Worm (Caenorhabditis elegans): Measurements from ENCODE around the gene acly-1.

The acly-1 gene

ce11 chrX:1524559-1524958 lies 45.2 kb downstream of the acly-1 start (continued):
- TF ChIP-seq pqm-1 (tag; optimal IDR thresholded peaks at IDR 0.05), result no peak
- TF ChIP-seq rnt-1 (tag; optimal IDR thresholded peaks at IDR 0.05), result peak; percentile 70
- TF ChIP-seq snpc-4 (tag; optimal IDR thresholded peaks at IDR 0.05), result no peak
- TF ChIP-seq nhr-28 (tag; optimal IDR thresholded peaks at IDR 0.05), result no peak
- TF ChIP-seq lin-39 (tag; optimal IDR thresholded peaks at IDR 0.05), result no peak
- TF ChIP-seq aly-2 (tag; optimal IDR thresholded peaks at IDR 0.05), result no peak
- TF ChIP-seq ces-1 (GFP tag; optimal IDR thresholded peaks at IDR 0.05), result no peak
- TF ChIP-seq unc-30 (tag; optimal IDR thresholded peaks at IDR 0.05), result no peak
- TF ChIP-seq ets-5 (GFP tag; IDR thresholded peaks at IDR 0.05), result no peak
- no peak for TF ChIP-seq fkh-4 (tag; optimal IDR thresholded peaks at IDR 0.05; ENCODE audit: borderline replicate concordance)
- peak; percentile 55 for TF ChIP-seq blmp-1 (tag; optimal IDR thresholded peaks at IDR 0.05)
- no peak for TF ChIP-seq hlh-17 (GFP tag; optimal IDR thresholded peaks at IDR 0.05; ENCODE audit: borderline replicate concordance)
- no peak for TF ChIP-seq jun-1 (tag; optimal IDR thresholded peaks at IDR 0.05)
- peak; percentile 8 for TF ChIP-seq fos-1 (tag; optimal IDR thresholded peaks at IDR 0.05)
- peak in 1 of 2 experiments; percentile 45 for TF ChIP-seq ztf-11 (tag; optimal IDR thresholded peaks at IDR 0.05)
- no peak for TF ChIP-seq elt-2 (tag; optimal IDR thresholded peaks at IDR 0.05)
- TF ChIP-seq sup-37 (GFP tag; optimal IDR thresholded peaks at IDR 0.05), result no peak
- TF ChIP-seq nhr-85 (tag), result no peak
- TF ChIP-seq hlh-4 (tag; optimal IDR thresholded peaks at IDR 0.05), result no peak
- peak; percentile 56 for TF ChIP-seq snu-23 (GFP tag; optimal IDR thresholded peaks at IDR 0.05)
- TF ChIP-seq efl-1 (optimal IDR thresholded peaks at IDR 0.05), result peak in 1 of 2 experiments; percentile 6
- TF ChIP-seq efl-1 (GFP tag; optimal IDR thresholded peaks at IDR 0.05 in 1 of 2), result no peak
- TF ChIP-seq C34B4.2 (tag; optimal IDR thresholded peaks at IDR 0.05), result no peak
- TF ChIP-seq irx-1 (tag; optimal IDR thresholded peaks at IDR 0.05), result no peak
- TF ChIP-seq alr-1 (tag; optimal IDR thresholded peaks at IDR 0.05; ENCODE audit: borderline replicate concordance), result no peak
- no peak for TF ChIP-seq nhr-237 (tag; optimal IDR thresholded peaks at IDR 0.05)
- peak; percentile 63 for TF ChIP-seq nhr-71 (tag; optimal IDR thresholded peaks at IDR 0.05)
- no peak for TF ChIP-seq nhr-11 (tag; optimal IDR thresholded peaks at IDR 0.05)
- no peak for TF ChIP-seq ztf-4 (tag; optimal IDR thresholded peaks at IDR 0.05)
- no peak for TF ChIP-seq lin-15B (tag; optimal IDR thresholded peaks at IDR 0.05)
- no peak for TF ChIP-seq ama-1 (optimal IDR thresholded peaks at IDR 0.05)
- peak; percentile 80 for TF ChIP-seq dsc-1 (tag; optimal IDR thresholded peaks at IDR 0.05)
- no peak for TF ChIP-seq ceh-88 (GFP tag; IDR thresholded peaks at IDR 0.05)
- no peak for TF ChIP-seq sptf-1 (tag; optimal IDR thresholded peaks at IDR 0.05)
- peak; percentile 85 for TF ChIP-seq lin-14 (GFP tag; optimal IDR thresholded peaks at IDR 0.05)
- TF ChIP-seq C16A3.4 (tag; optimal IDR thresholded peaks at IDR 0.05), result no peak
- no peak for TF ChIP-seq zag-1 (tag; optimal IDR thresholded peaks at IDR 0.05)
- TF ChIP-seq nhr-47 (tag; optimal IDR thresholded peaks at IDR 0.05), result peak; percentile 35
- no peak for TF ChIP-seq dpl-1 (GFP tag; optimal IDR thresholded peaks at IDR 0.05)
- TF ChIP-seq mab-9 (GFP tag; IDR thresholded peaks at IDR 0.05), result no peak
- no peak for TF ChIP-seq fkh-8 (tag; optimal IDR thresholded peaks at IDR 0.05)
- no peak for TF ChIP-seq lin-13 (GFP tag; optimal IDR thresholded peaks at IDR 0.05)
- TF ChIP-seq mef-2 (tag; optimal IDR thresholded peaks at IDR 0.05), result no peak
- no peak for TF ChIP-seq pag-3 (tag; optimal IDR thresholded peaks at IDR 0.05; ENCODE audit: borderline replicate concordance, insufficient read depth)
- no peak for TF ChIP-seq efl-3 (GFP tag; optimal IDR thresholded peaks at IDR 0.05)
- TF ChIP-seq fkh-10 (GFP tag; optimal IDR thresholded peaks at IDR 0.05), result no peak
- TF ChIP-seq lsy-2 (tag; optimal IDR thresholded peaks at IDR 0.05), result peak; percentile 30 to 31
- no peak for TF ChIP-seq nhr-12 (tag; optimal IDR thresholded peaks at IDR 0.05)
- TF ChIP-seq tlp-1 (tag; optimal IDR thresholded peaks at IDR 0.05), result no peak
- TF ChIP-seq xbp-1 (tag; optimal IDR thresholded peaks at IDR 0.05), result no peak
- TF ChIP-seq nhr-20 (tag; optimal IDR thresholded peaks at IDR 0.05), result peak; percentile 38
- TF ChIP-seq unc-98 (GFP tag; IDR thresholded peaks at IDR 0.05), result no peak
- no peak for TF ChIP-seq vab-15 (tag; optimal IDR thresholded peaks at IDR 0.05)
- TF ChIP-seq ceh-82 (tag; optimal IDR thresholded peaks at IDR 0.05), result peak; percentile 1 to 38 (median 8)
- TF ChIP-seq sox-4 (tag; optimal IDR thresholded peaks at IDR 0.05), result no peak
